Worm (Caenorhabditis elegans) whole organism, L2 larva: ENCODE results near the gene lgc-57.

Experiments
- C34F6.9 ChIP-seq: fragments of 150-350 bp; optimal IDR thresholded peaks from 2 replicates; lab custom pipeline; 2014; ENCODE audit warnings: missing biosample characterization, missing genetic modification characterization
- R02D3.7 ChIP-seq: fragments of 150-350 bp; optimal IDR thresholded peaks from 2 replicates; lab custom pipeline; 2014; ENCODE audit warnings: missing biosample characterization, missing genetic modification characterization
- Y55F3AM.14 ChIP-seq: fragments of 200-800 bp; sonication (Bioruptor generic); optimal IDR thresholded peaks from 2 replicates; lab custom pipeline; 2018; ENCODE audit warnings: mild to moderate bottlenecking, missing genetic modification characterization, missing compliant biosample characterization
- ZK546.5 ChIP-seq: sonication (generic microtip); optimal IDR thresholded peaks from 2 replicates; lab custom pipeline; 2017; ENCODE audit warnings: missing biosample characterization, missing genetic modification characterization
- alr-1 ChIP-seq: fragments of 150-350 bp; optimal IDR thresholded peaks from 2 replicates; lab custom pipeline; 2014; ENCODE audit warnings: missing biosample characterization, missing genetic modification characterization
- ama-1 ChIP-seq: fragments of 150-350 bp; optimal IDR thresholded peaks from 2 replicates; lab custom pipeline; 2018; ENCODE audit warnings: inconsistent platforms
- blmp-1 ChIP-seq: sonication (generic microtip); optimal IDR thresholded peaks from 2 replicates; lab custom pipeline; 2017; ENCODE audit warnings: missing genetic modification characterization, mild to moderate bottlenecking, missing compliant biosample characterization, antibody characterized with exemption, moderate library complexity; ENCODE audit not compliant: insufficient read depth
- ceh-16 ChIP-seq: fragments of 150-350 bp; optimal IDR thresholded peaks from 2 replicates; lab custom pipeline; 2014; ENCODE audit warnings: missing biosample characterization, missing genetic modification characterization
- ceh-82 ChIP-seq: fragments of 150-350 bp; optimal IDR thresholded peaks from 2 replicates; lab custom pipeline; 2014; ENCODE audit warnings: missing biosample characterization, missing genetic modification characterization
- crh-2 ChIP-seq: sonication (generic microtip); optimal IDR thresholded peaks from 2 replicates; lab custom pipeline; 2017; ENCODE audit warnings: missing biosample characterization, missing genetic modification characterization
- dmd-4 ChIP-seq: sonication (generic microtip); optimal IDR thresholded peaks from 2 replicates; lab custom pipeline; 2017; ENCODE audit warnings: missing biosample characterization, missing genetic modification characterization
- elt-1 ChIP-seq: fragments of 150-350 bp; optimal IDR thresholded peaks from 2 replicates; lab custom pipeline; 2014; ENCODE audit warnings: missing biosample characterization, missing genetic modification characterization
- fos-1 ChIP-seq: fragments of 150-350 bp; optimal IDR thresholded peaks from 2 replicates; lab custom pipeline; 2014; ENCODE audit warnings: missing biosample characterization, missing genetic modification characterization
- lin-11 ChIP-seq: fragments of 150-350 bp; sonication (generic microtip); optimal IDR thresholded peaks from 2 replicates; lab custom pipeline; 2014; ENCODE audit warnings: missing biosample characterization, missing genetic modification characterization, inconsistent platforms, mixed read lengths
- lin-39 ChIP-seq: fragments of 150-350 bp; optimal IDR thresholded peaks from 2 replicates; lab custom pipeline; 2014; ENCODE audit warnings: missing biosample characterization, missing genetic modification reagents, missing genetic modification characterization
- mdl-1 ChIP-seq, 2 experiments: fragments of 150-350 bp in 1 of 2; sonication (generic microtip) in 1 of 2; optimal IDR thresholded peaks; 2 replicates each; lab custom pipeline; 2017; ENCODE audit warnings: missing biosample characterization in 2 of 2, missing genetic modification characterization in 2 of 2
- nhr-10 ChIP-seq: sonication (generic microtip); optimal IDR thresholded peaks from 2 replicates; lab custom pipeline; 2017; ENCODE audit warnings: missing biosample characterization, missing genetic modification characterization
- nhr-12 ChIP-seq: fragments of 150-350 bp; optimal IDR thresholded peaks from 2 replicates; lab custom pipeline; 2014; ENCODE audit warnings: missing biosample characterization, missing genetic modification characterization
- nhr-129 ChIP-seq: fragments of 150-350 bp; optimal IDR thresholded peaks from 2 replicates; lab custom pipeline; 2014; ENCODE audit warnings: missing biosample characterization, missing genetic modification characterization
- nhr-21 ChIP-seq: fragments of 150-350 bp; optimal IDR thresholded peaks from 2 replicates; lab custom pipeline; 2014; ENCODE audit warnings: missing biosample characterization, missing genetic modification characterization
- nhr-237 ChIP-seq: fragments of 150-350 bp; optimal IDR thresholded peaks from 2 replicates; lab custom pipeline; 2014; ENCODE audit warnings: missing biosample characterization, missing genetic modification characterization
- nhr-25 ChIP-seq: fragments of 150-350 bp; sonication (generic microtip); optimal IDR thresholded peaks from 3 replicates; lab custom pipeline; 2014; ENCODE audit warnings: missing biosample characterization, missing genetic modification characterization
- nhr-6 ChIP-seq: fragments of 150-350 bp; optimal IDR thresholded peaks from 2 replicates; lab custom pipeline; 2014; ENCODE audit warnings: missing biosample characterization, missing genetic modification characterization
- sem-4 ChIP-seq: fragments of 150-350 bp; optimal IDR thresholded peaks from 2 replicates; lab custom pipeline; 2014; ENCODE audit warnings: missing biosample characterization, missing genetic modification reagents, missing genetic modification characterization
- sma-3 ChIP-seq: sonication (generic microtip); optimal IDR thresholded peaks from 2 replicates; lab custom pipeline; 2016; ENCODE audit warnings: missing genetic modification reagents, missing genetic modification characterization, missing compliant biosample characterization
- sma-9 ChIP-seq, 2 experiments: fragments of 150-350 bp in 1 of 2; sonication (generic microtip) in 1 of 2; optimal IDR thresholded peaks; 2 replicates each; lab custom pipeline; 2014 to 2016; ENCODE audit warnings: missing genetic modification characterization in 2 of 2, mild to moderate bottlenecking in 1 of 2, missing biosample characterization in 1 of 2, missing compliant biosample characterization in 1 of 2, missing genetic modification reagents in 1 of 2, moderate library complexity in 1 of 2
- unc-39 ChIP-seq: fragments of 150-350 bp; optimal IDR thresholded peaks from 2 replicates; lab custom pipeline; 2014; ENCODE audit warnings: missing biosample characterization, missing genetic modification characterization
- unc-62 ChIP-seq: fragments of 150-350 bp; optimal IDR thresholded peaks from 2 replicates; lab custom pipeline; 2014; ENCODE audit warnings: missing biosample characterization, missing genetic modification reagents, missing genetic modification characterization
- zag-1 ChIP-seq: fragments of 150-350 bp; optimal IDR thresholded peaks from 2 replicates; lab custom pipeline; 2014; ENCODE audit warnings: missing biosample characterization, missing genetic modification characterization
- ztf-11 ChIP-seq: sonication (generic microtip); optimal IDR thresholded peaks from 2 replicates; lab custom pipeline; 2017; ENCODE audit warnings: missing biosample characterization, missing genetic modification characterization
- ztf-4 ChIP-seq: fragments of 150-350 bp; optimal IDR thresholded peaks from 2 replicates; lab custom pipeline; 2014; ENCODE audit warnings: missing biosample characterization, missing genetic modification characterization

The lgc-57 gene

ce11 chrII:10665031-10665430 is 29.8 kb upstream of the lgc-57 start, which contains the start of gene D2089.3:
D2089.3 (minus strand) TSS chrII:10665131.
- TF ChIP-seq elt-1 (no peak), nhr-12 (tag; lab: Kevin White, UChicago) (no peak), unc-62 (no peak), lin-39 (tag; lab: Kevin White, UChicago) (no peak), sem-4 (tag; lab: Kevin White, UChicago) (no peak), sma-9 (GFP tag; optimal IDR thresholded peaks at IDR 0.05; lab: Kevin White, UChicago) (no peak), sma-9 (tag; optimal IDR thresholded peaks at IDR 0.05; lab: Kevin White, UChicago) (no peak), Y55F3AM.14 (GFP tag; lab: Kevin White, UChicago) (no peak), unc-39 (tag; lab: Kevin White, UChicago) (no peak), ztf-11 (no peak), R02D3.7 (tag; lab: Kevin White, UChicago) (no peak), zag-1 (tag; lab: Kevin White, UChicago) (no peak)
- TF ChIP-seq, all 48 proteins: peak for 0

ce11 chrII:10675302-10675701 is 19.5 kb upstream of the lgc-57 start, which contains the start of gene ptb-1:
ptb-1 (plus strand) TSS chrII:10675602.
- TF ChIP-seq nhr-237 (tag; lab: Kevin White, UChicago), result no peak

ce11 chrII:10680130-10680529 is 14.7 kb upstream of the lgc-57 start:
- TF ChIP-seq nhr-129 (tag; lab: Kevin White, UChicago) (no peak), sem-4 (tag; lab: Kevin White, UChicago) (no peak), sma-9 (GFP tag; optimal IDR thresholded peaks at IDR 0.05; lab: Kevin White, UChicago) (no peak), sma-9 (tag; optimal IDR thresholded peaks at IDR 0.05; lab: Kevin White, UChicago) (no peak), elt-1 (no peak), ceh-16 (tag; lab: Kevin White, UChicago) (no peak), ama-1 (lab: Kevin White, UChicago) (no peak), nhr-6 (tag; lab: Kevin White, UChicago) (no peak), ceh-82 (tag; lab: Kevin White, UChicago) (no peak), lin-39 (tag; lab: Kevin White, UChicago) (no peak), zag-1 (tag; lab: Kevin White, UChicago) (no peak), lin-11 (tag; lab: Kevin White, UChicago) (no peak), Y55F3AM.14 (GFP tag; lab: Kevin White, UChicago) (no peak), nhr-21 (tag; lab: Kevin White, UChicago) (no peak), unc-39 (tag; lab: Kevin White, UChicago) (no peak), ZK546.5 (tag; lab: Kevin White, UChicago) (no peak), nhr-10 (tag; lab: Kevin White, UChicago) (no peak)

- no peak for TF ChIP-seq dmd-4 (tag; lab: Kevin White, UChicago)
- TF ChIP-seq C34F6.9 (tag; lab: Kevin White, UChicago), result no peak
- TF ChIP-seq elt-1, result no peak
- TF ChIP-seq ceh-82 (tag; lab: Kevin White, UChicago), result no peak
- no peak for TF ChIP-seq alr-1 (tag; lab: Kevin White, UChicago)
Observed at ce11 chrII:10680614-10681013, 14.2 kb upstream of the lgc-57 start.

- no peak for TF ChIP-seq ztf-11
- TF ChIP-seq sma-3, result no peak
- no peak for TF ChIP-seq nhr-12 (tag; lab: Kevin White, UChicago)
- TF ChIP-seq dmd-4 (tag; lab: Kevin White, UChicago), result no peak
- no peak for TF ChIP-seq nhr-25 (tag; lab: Kevin White, UChicago)
- TF ChIP-seq, all 48 proteins: peak for 0
Observed at ce11 chrII:10684954-10685353, 9.9 kb upstream of the lgc-57 start.

- TF ChIP-seq mdl-1 (tag; optimal IDR thresholded peaks at IDR 0.05; lab: Kevin White, UChicago), result peak in 1 of 2 experiments; percentile 6
- TF ChIP-seq fos-1 (tag; lab: Kevin White, UChicago), result peak; percentile 19
- TF ChIP-seq blmp-1, result peak; percentile 50
- peak; percentile 28 for TF ChIP-seq crh-2 (tag; lab: Kevin White, UChicago)
- no peak for TF ChIP-seq ztf-11
- TF ChIP-seq ceh-16 (tag; lab: Kevin White, UChicago), result no peak
- TF ChIP-seq ztf-4 (tag; lab: Kevin White, UChicago), result no peak
Observed at ce11 chrII:10693655-10694054, 1.2 kb upstream of the lgc-57 start, which contains the start of gene gbh-1. gbh-1 (minus strand) TSS chrII:10693803.
